Worm (Caenorhabditis elegans) whole organism, young adult: ENCODE measurements around the gene F01E11.3.

ENCODE experiments used
- aptf-3 ChIP-seq: fragments of 200-800 bp; sonication (Bioruptor generic); IDR thresholded peaks from 2 replicates; pipeline ENCODE4 v1.3.6; 2022; ENCODE audit warnings: missing genetic modification characterization, missing compliant biosample characterization
- pha-4 ChIP-seq: fragments of 150-350 bp; sonication (generic microtip); optimal IDR thresholded peaks from 2 replicates; lab custom pipeline; 2014; ENCODE audit warnings: missing biosample characterization, missing genetic modification reagents, missing genetic modification characterization
- snpc-1.1 ChIP-seq: sonication (generic microtip); optimal IDR thresholded peaks from 2 replicates; lab custom pipeline; 2017; ENCODE audit warnings: missing genetic modification characterization, mild to moderate bottlenecking, missing compliant biosample characterization, antibody characterized with exemption, moderate library complexity, missing genotype, missing genetic modification reagents; ENCODE audit not compliant: insufficient read depth
- sptf-2 ChIP-seq: fragments of 200-800 bp; sonication (Bioruptor generic); optimal IDR thresholded peaks from 2 replicates; lab custom pipeline; 2018; ENCODE audit warnings: mild to moderate bottlenecking, missing genetic modification characterization, missing compliant biosample characterization
- unc-130 ChIP-seq: sonication (generic microtip); optimal IDR thresholded peaks from 2 replicates; lab custom pipeline; 2016; ENCODE audit warnings: missing genetic modification reagents, missing genetic modification characterization, missing compliant biosample characterization

- no peak for TF ChIP-seq unc-130 (GFP tag; lab: Kevin White, UChicago)
- no peak for TF ChIP-seq pha-4 (tag; lab: Kevin White, UChicago)
- no peak for TF ChIP-seq sptf-2
- no peak for TF ChIP-seq snpc-1.1 (tag; lab: Kevin White, UChicago)
- no peak for TF ChIP-seq aptf-3
Observed at ce11 chrX:6932134-6932533, 35.0 kb upstream of the F01E11.3 start, which contains the start of gene F14B8.6.
